Fruit fly (Drosophila melanogaster) whole organism, embryonic: ENCODE results near the gene CG43117.

Experiments
- Abd-B ChIP-seq: fragments of 200-800 bp; sonication (Bioruptor generic); optimal IDR thresholded peaks from 2 replicates; lab custom pipeline; 2018; ENCODE audit warnings: missing biosample characterization, mild to moderate bottlenecking, missing genetic modification characterization, moderate library complexity
- Ada2b ChIP-seq: fragments of 200-800 bp; sonication (Bioruptor generic); IDR thresholded peaks from 2 replicates; pipeline ENCODE4 v1.3.6; 2022; ENCODE audit warnings: missing biosample characterization, missing genetic modification characterization
- Atf3 ChIP-seq: fragments of 200-800 bp; sonication (Bioruptor generic); optimal IDR thresholded peaks from 3 replicates; lab custom pipeline; 2016; ENCODE audit warnings: missing biosample characterization, missing genetic modification characterization
- Blimp-1 ChIP-seq: fragments of 200-800 bp; sonication (Bioruptor generic); optimal IDR thresholded peaks from 3 replicates; lab custom pipeline; 2018; ENCODE audit warnings: missing biosample characterization, missing genetic modification characterization, mild to moderate bottlenecking, moderate library complexity, missing genetic modification reagents
- Bteb2 ChIP-seq: fragments of 200-800 bp; sonication (Bioruptor generic); optimal IDR thresholded peaks from 2 replicates; lab custom pipeline; 2016; ENCODE audit warnings: missing biosample characterization, missing genetic modification characterization
- CG10267 ChIP-seq: fragments of 200-800 bp; sonication (Bioruptor generic); optimal IDR thresholded peaks from 2 replicates; lab custom pipeline; 2018; ENCODE audit warnings: missing biosample characterization, mild to moderate bottlenecking, missing genetic modification characterization, moderate library complexity
- CG10462 ChIP-seq: fragments of 200-800 bp; sonication (Bioruptor generic); optimal IDR thresholded peaks from 2 replicates; lab custom pipeline; 2016; ENCODE audit warnings: missing biosample characterization, missing genetic modification characterization
- CG11093 ChIP-seq: fragments of 200-800 bp; sonication (Bioruptor generic); IDR thresholded peaks from 3 replicates; pipeline ENCODE4 v1.3.6; 2022; ENCODE audit warnings: missing biosample characterization, missing genetic modification characterization
- CG11247 ChIP-seq: fragments of 200-800 bp; sonication (Bioruptor generic); IDR thresholded peaks from 2 replicates; pipeline ENCODE4 v1.3.6; 2022; ENCODE audit warnings: missing biosample characterization, missing genetic modification characterization
- CG12391 ChIP-seq: fragments of 200-800 bp; sonication (Bioruptor generic); optimal IDR thresholded peaks from 3 replicates; lab custom pipeline; 2018; ENCODE audit warnings: missing biosample characterization, mild to moderate bottlenecking, missing genetic modification characterization, moderate library complexity
- CG16863 ChIP-seq: fragments of 200-800 bp; sonication (Bioruptor generic); optimal IDR thresholded peaks from 3 replicates; lab custom pipeline; 2016; ENCODE audit warnings: missing biosample characterization, missing genetic modification characterization
- CG2678 ChIP-seq: fragments of 200-800 bp; sonication (Bioruptor generic); optimal IDR thresholded peaks from 3 replicates; lab custom pipeline; 2019; ENCODE audit warnings: missing biosample characterization, mild to moderate bottlenecking, missing genetic modification characterization, moderate library complexity
- CG2875 ChIP-seq: fragments of 200-800 bp; sonication (Bioruptor generic); optimal IDR thresholded peaks from 2 replicates; lab custom pipeline; 2017; ENCODE audit warnings: missing biosample characterization, mild to moderate bottlenecking, missing genetic modification characterization, missing genetic modification reagents
- CG31388 ChIP-seq: fragments of 200-800 bp; sonication (Bioruptor generic); optimal IDR thresholded peaks from 2 replicates; lab custom pipeline; 2016; ENCODE audit warnings: missing biosample characterization, missing genetic modification characterization
- CG3163 ChIP-seq: fragments of 200-800 bp; sonication (Bioruptor generic); optimal IDR thresholded peaks from 3 replicates; lab custom pipeline; 2016; ENCODE audit warnings: missing biosample characterization, missing genetic modification characterization
- CG3281 ChIP-seq: fragments of 200-800 bp; sonication (Bioruptor generic); optimal IDR thresholded peaks from 3 replicates; lab custom pipeline; 2017; ENCODE audit warnings: missing biosample characterization, mild to moderate bottlenecking, missing genetic modification characterization
- CG34376 ChIP-seq: fragments of 200-800 bp; sonication (Bioruptor generic); optimal IDR thresholded peaks from 2 replicates; lab custom pipeline; 2018; ENCODE audit warnings: missing biosample characterization, mild to moderate bottlenecking, missing genetic modification characterization
- CG34422 ChIP-seq: fragments of 200-800 bp; sonication (Bioruptor generic); IDR thresholded peaks from 3 replicates; pipeline ENCODE4 v1.3.6; 2022; ENCODE audit warnings: missing biosample characterization, missing genetic modification characterization
- CG4328 ChIP-seq: fragments of 200-800 bp; sonication (Bioruptor generic); optimal IDR thresholded peaks from 3 replicates; lab custom pipeline; 2017; ENCODE audit warnings: missing biosample characterization, missing genetic modification reagents, missing genetic modification characterization
- CG4707 ChIP-seq: fragments of 200-800 bp; sonication (Bioruptor generic); optimal IDR thresholded peaks from 2 replicates; lab custom pipeline; 2018; ENCODE audit warnings: missing biosample characterization, mild to moderate bottlenecking, missing genetic modification characterization, moderate library complexity
- CG7839 ChIP-seq: fragments of 200-800 bp; sonication (Bioruptor generic); optimal IDR thresholded peaks from 3 replicates; lab custom pipeline; 2018; ENCODE audit warnings: missing biosample characterization, mild to moderate bottlenecking, missing genetic modification characterization, moderate library complexity
- CG7987 ChIP-seq: fragments of 200-800 bp; sonication (Bioruptor generic); optimal IDR thresholded peaks from 2 replicates; lab custom pipeline; 2018; ENCODE audit warnings: missing biosample characterization, mild to moderate bottlenecking, missing genetic modification characterization, moderate library complexity
- CoRest ChIP-seq: fragments of 200-800 bp; sonication (Bioruptor generic); optimal IDR thresholded peaks from 3 replicates; lab custom pipeline; 2018; ENCODE audit warnings: missing biosample characterization, mild to moderate bottlenecking, missing genetic modification characterization, moderate library complexity
- Gug ChIP-seq: fragments of 200-800 bp; sonication (Bioruptor generic); IDR thresholded peaks from 4 replicates; pipeline ENCODE4 v1.3.6; 2022; ENCODE audit warnings: missing biosample characterization, missing genetic modification characterization
- Kr ChIP-seq: fragments of 200-800 bp; sonication (Bioruptor generic); optimal IDR thresholded peaks from 2 replicates; lab custom pipeline; 2017; ENCODE audit warnings: missing biosample characterization, mild to moderate bottlenecking, missing genetic modification characterization
- MTF-1 ChIP-seq: fragments of 200-800 bp; sonication (Bioruptor generic); optimal IDR thresholded peaks from 2 replicates; lab custom pipeline; 2018; ENCODE audit warnings: missing biosample characterization, mild to moderate bottlenecking, missing genetic modification characterization, borderline replicate concordance
- Mad ChIP-seq: fragments of 200-800 bp; sonication (Bioruptor generic); optimal IDR thresholded peaks from 2 replicates; lab custom pipeline; 2016; ENCODE audit warnings: missing biosample characterization, missing genetic modification characterization
- Meics ChIP-seq: fragments of 200-800 bp; sonication (Bioruptor generic); optimal IDR thresholded peaks from 2 replicates; lab custom pipeline; 2017; ENCODE audit warnings: missing biosample characterization, mild to moderate bottlenecking, missing genetic modification characterization
- Nf-YA ChIP-seq: fragments of 200-800 bp; sonication (Bioruptor generic); IDR thresholded peaks from 2 replicates; pipeline ENCODE4 v1.3.6; 2022; ENCODE audit warnings: missing biosample characterization, missing genetic modification characterization
- Oaz ChIP-seq: fragments of 200-800 bp; sonication (Bioruptor generic); IDR thresholded peaks from 2 replicates; pipeline ENCODE4 v1.3.6; 2022; ENCODE audit warnings: missing biosample characterization, missing genetic modification characterization
- Sox100B ChIP-seq: fragments of 200-800 bp; sonication (Bioruptor generic); optimal IDR thresholded peaks from 3 replicates; lab custom pipeline; 2018; ENCODE audit warnings: missing biosample characterization, mild to moderate bottlenecking, missing genetic modification characterization
- abd-A ChIP-seq: fragments of 200-800 bp; sonication (Bioruptor generic); optimal IDR thresholded peaks from 3 replicates; lab custom pipeline; 2019; ENCODE audit warnings: missing biosample characterization, mild to moderate bottlenecking, missing genetic modification characterization, moderate library complexity
- al ChIP-seq: fragments of 200-800 bp; sonication (Bioruptor generic); IDR thresholded peaks from 2 replicates; pipeline ENCODE4 v1.3.6; 2022; ENCODE audit warnings: missing biosample characterization, missing genetic modification characterization
- amos ChIP-seq: fragments of 200-800 bp; sonication (Bioruptor generic); IDR thresholded peaks from 2 replicates; pipeline ENCODE4 v1.3.6; 2022; ENCODE audit warnings: missing biosample characterization, missing genetic modification characterization; ENCODE audit not compliant: partially characterized antibody
- cas ChIP-seq: fragments of 200-800 bp; sonication (Bioruptor generic); IDR thresholded peaks from 2 replicates; pipeline ENCODE4 v1.3.6; 2022; ENCODE audit warnings: missing biosample characterization, missing genetic modification characterization
- chinmo ChIP-seq: fragments of 200-800 bp; sonication (Bioruptor generic); IDR thresholded peaks from 4 replicates; pipeline ENCODE4 v1.3.6; 2022; ENCODE audit warnings: missing biosample characterization, missing genetic modification characterization; ENCODE audit not compliant: partially characterized antibody
- dan ChIP-seq: fragments of 200-800 bp; sonication (Bioruptor generic); IDR thresholded peaks from 2 replicates; pipeline ENCODE4 v1.3.6; 2022; ENCODE audit warnings: missing biosample characterization, missing genetic modification characterization
- danr ChIP-seq: fragments of 200-800 bp; sonication (Bioruptor generic); IDR thresholded peaks from 2 replicates; pipeline ENCODE4 v1.3.6; 2022; ENCODE audit warnings: missing biosample characterization, missing genetic modification characterization
- dmrt11E ChIP-seq: fragments of 200-800 bp; sonication (Bioruptor generic); optimal IDR thresholded peaks from 3 replicates; lab custom pipeline; 2018; ENCODE audit warnings: missing biosample characterization, mild to moderate bottlenecking, missing genetic modification characterization, moderate library complexity
- jumu ChIP-seq: fragments of 200-800 bp; sonication (Bioruptor generic); optimal IDR thresholded peaks from 3 replicates; lab custom pipeline; 2016; ENCODE audit warnings: missing biosample characterization, missing genetic modification characterization
- lmd ChIP-seq: fragments of 200-800 bp; sonication (Bioruptor generic); IDR thresholded peaks from 2 replicates; pipeline ENCODE4 v1.3.6; 2022; ENCODE audit warnings: missing biosample characterization, missing genetic modification characterization
- nau ChIP-seq: fragments of 200-800 bp; sonication (Bioruptor generic); optimal IDR thresholded peaks from 3 replicates; lab custom pipeline; 2017; ENCODE audit warnings: missing biosample characterization, mild to moderate bottlenecking, missing genetic modification characterization, missing genetic modification reagents
- prd ChIP-seq, 3 experiments: fragments of >200 bp in 2 of 3; fragments of 200-800 bp in 1 of 3; sonication (Bioruptor generic) in 1 of 3; optimal IDR thresholded peaks in 2 of 3; IDR thresholded peaks in 1 of 3; 2 replicates in 2 of 3; 3 replicates in 1 of 3; pipeline versions ENCODE4 v1.3.6 to Lab custom; 2017 to 2022; ENCODE audit warnings: missing biosample characterization in 1 of 3, missing genetic modification characterization in 1 of 3
- psq ChIP-seq: fragments of 200-800 bp; sonication (Bioruptor generic); optimal IDR thresholded peaks from 2 replicates; lab custom pipeline; 2017; ENCODE audit warnings: missing biosample characterization, missing genetic modification characterization
- row ChIP-seq: fragments of 200-800 bp; sonication (Bioruptor generic); IDR thresholded peaks from 3 replicates; pipeline ENCODE4 v1.3.6; 2022; ENCODE audit warnings: missing biosample characterization, missing genetic modification characterization
- slou ChIP-seq: fragments of 200-800 bp; sonication (Bioruptor generic); optimal IDR thresholded peaks from 3 replicates; lab custom pipeline; 2016; ENCODE audit warnings: missing biosample characterization, missing genetic modification characterization
- sna ChIP-seq: fragments of 200-800 bp; sonication (Bioruptor generic); IDR thresholded peaks from 2 replicates; pipeline ENCODE4 v1.3.6; 2022; ENCODE audit warnings: missing biosample characterization, missing genetic modification characterization; ENCODE audit not compliant: partially characterized antibody
- ssp ChIP-seq: fragments of 200-800 bp; sonication (Bioruptor generic); IDR thresholded peaks from 2 replicates; pipeline ENCODE4 v1.3.6; 2022; ENCODE audit warnings: missing biosample characterization, missing genetic modification characterization
- tll ChIP-seq, 2 experiments: fragments of 200-800 bp in 1 of 2; fragments of >200 bp in 1 of 2; sonication (Bioruptor generic) in 1 of 2; optimal IDR thresholded peaks; 2 replicates each; lab custom pipeline; 2017 to 2019; ENCODE audit warnings: missing biosample characterization in 2 of 2, missing genetic modification characterization in 2 of 2, mild to moderate bottlenecking in 1 of 2, moderate library complexity in 1 of 2
- twi ChIP-seq: fragments of 200-800 bp; optimal IDR thresholded peaks from 2 replicates; lab custom pipeline; 2019; ENCODE audit warnings: missing biosample characterization, mild to moderate bottlenecking, missing genetic modification characterization, moderate library complexity

CG43117 gene

dm6 chr3R:26409780-26410179, 44.8 kb upstream of the CG43117 start (continued):
- TF ChIP-seq Kr (GFP tag; lab: Kevin White, UChicago) (no peak), CG7987 (GFP tag; lab: Kevin White, UChicago) (no peak), cas (GFP tag; lab: Robert Waterston, UW) (no peak), CG31388 (GFP tag; lab: Kevin White, UChicago) (no peak), abd-A (tag; lab: Kevin White, UChicago) (no peak), chinmo (GFP tag; lab: Robert Waterston, UW) (no peak), Atf3 (GFP tag; lab: Kevin White, UChicago) (no peak), CG34422 (0 out of 3 replicates have a peak, but pooled peaks have one; percentile 22), Sox100B (peak; percentile 23), CoRest (tag; lab: Kevin White, UChicago) (no peak), CG3163 (GFP tag; lab: Kevin White, UChicago) (no peak), nau (GFP tag; lab: Kevin White, UChicago) (no peak), CG2678 (tag; lab: Kevin White, UChicago) (no peak), dmrt11E (tag; lab: Kevin White, UChicago) (no peak), CG4328 (GFP tag; lab: Kevin White, UChicago) (no peak), psq (GFP tag; lab: Kevin White, UChicago) (no peak), Oaz (no peak), sna (no peak), Bteb2 (GFP tag; lab: Kevin White, UChicago) (no peak), al (GFP tag; lab: Robert Waterston, UW) (0 out of 2 replicates have a peak, but pooled peaks have one; percentile 9), CG16863 (GFP tag; lab: Kevin White, UChicago) (no peak), CG4707 (GFP tag; lab: Kevin White, UChicago) (no peak), Meics (peak; percentile 21), CG11247 (GFP tag; lab: Robert Waterston, UW) (no peak), lmd (peak; percentile 55), danr (GFP tag; lab: Robert Waterston, UW) (peak; percentile 32; the same call in 1 of the 2 replicates), CG12391 (no peak), Nf-YA (GFP tag; lab: Robert Waterston, UW) (no peak), CG10462 (GFP tag; lab: Kevin White, UChicago) (no peak), row (GFP tag; lab: Robert Waterston, UW) (no peak), CG10267 (tag; lab: Kevin White, UChicago) (no peak), CG11093 (GFP tag; lab: Robert Waterston, UW) (no peak), Mad (no peak), twi (tag; lab: Kevin White, UChicago) (no peak), Abd-B (GFP tag; lab: Kevin White, UChicago) (peak; percentile 12), ssp (GFP tag; lab: Robert Waterston, UW) (peak; percentile 39; the same call in 1 of the 2 replicates), tll (GFP tag; optimal IDR thresholded peaks at IDR 0.05; lab: Kevin White, UChicago) (no peak), Gug (GFP tag; lab: Robert Waterston, UW) (no peak), Ada2b (GFP tag; lab: Robert Waterston, UW) (no peak; the same call in 1 of the 2 replicates), CG2875 (GFP tag; lab: Kevin White, UChicago) (no peak), CG34376 (GFP tag; lab: Kevin White, UChicago) (no peak), Blimp-1 (no peak), CG3281 (GFP tag; lab: Kevin White, UChicago) (peak; percentile 0), amos (GFP tag; lab: Robert Waterston, UW) (no peak), prd (optimal IDR thresholded peaks at IDR 0.05; lab: Kevin White, UChicago) (no peak), prd (GFP tag; IDR thresholded peaks at IDR 0.05; lab: Robert Waterston, UW) (peak; percentile 30; the same call in 1 of the 3 replicates), CG7839 (tag; lab: Kevin White, UChicago) (peak; percentile 67), jumu (GFP tag; lab: Kevin White, UChicago) (no peak), dan (no peak), MTF-1 (no peak), slou (GFP tag; lab: Kevin White, UChicago) (no peak)
